Worm (Caenorhabditis elegans): Measurements from ENCODE around the gene C26B9.3.
A peak's percentile ranks its signal among the peaks of the same experiment; 100 is the strongest.

The C26B9.3 gene

DNA sequence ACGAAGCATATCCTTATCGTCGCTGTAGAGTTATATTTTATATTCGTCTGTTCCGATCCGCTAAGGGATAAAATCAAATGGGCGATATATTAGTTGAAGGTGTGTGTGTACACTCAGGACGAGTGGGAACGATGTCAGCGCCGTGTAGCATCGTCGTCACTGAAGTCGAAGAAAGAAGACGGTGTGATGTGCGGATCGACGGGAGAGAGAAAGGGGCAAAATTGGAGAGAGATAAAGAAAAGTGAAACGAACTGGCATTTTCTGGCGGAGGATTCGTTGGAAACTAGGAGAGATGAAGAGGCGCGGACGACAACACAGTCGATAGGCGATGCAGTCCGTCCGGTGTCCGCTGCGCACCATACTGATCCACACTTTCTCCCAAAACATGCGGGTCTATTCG, at the start of gene C26B9.3:
C26B9.3 (plus strand) TSS at position 343 of the 400 bp plus-strand sequence.
- TF ChIP-seq med-1 (GFP tag; optimal IDR thresholded peaks at IDR 0.05; ENCODE audit: insufficient read depth): no peak
- no peak for TF ChIP-seq ztf-23 (GFP tag; IDR thresholded peaks at IDR 0.05)
- no peak for TF ChIP-seq ztf-29 (GFP tag; IDR thresholded peaks at IDR 0.05)
- no peak for TF ChIP-seq tab-1 (GFP tag; IDR thresholded peaks at IDR 0.05)
- no peak for TF ChIP-seq cog-1 (tag; optimal IDR thresholded peaks at IDR 0.05)
- no peak for TF ChIP-seq T22C8.4 (GFP tag; IDR thresholded peaks at IDR 0.05)
- no peak for TF ChIP-seq klf-2 (GFP tag; conservative IDR thresholded peaks at IDR 0.05)
- TF ChIP-seq ref-1 (GFP tag; conservative IDR thresholded peaks at IDR 0.05): no peak
- TF ChIP-seq flt-1 (GFP tag; IDR thresholded peaks at IDR 0.05): no peak

DNA sequence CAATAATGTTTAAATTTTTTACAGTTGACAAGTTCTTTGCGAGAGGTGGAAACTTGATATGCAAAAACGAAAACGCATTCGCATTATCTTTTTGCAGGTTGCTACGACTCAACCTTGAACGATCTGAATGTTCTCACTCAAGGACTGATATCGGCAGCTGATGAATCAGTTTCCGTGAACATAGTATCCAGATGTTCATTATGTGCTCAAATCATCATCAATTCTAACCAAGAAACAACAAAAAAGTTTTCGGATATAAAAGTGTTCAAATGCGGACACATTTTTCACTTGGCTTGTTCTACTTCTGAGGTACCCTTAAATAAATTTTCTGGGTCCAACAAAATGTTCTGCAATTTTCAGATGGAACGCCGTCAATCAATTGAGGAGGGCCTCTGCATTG, 49.0 kb upstream of the C26B9.3 start:
- TF ChIP-seq T22C8.4 (GFP tag; IDR thresholded peaks at IDR 0.05) (no peak), flt-1 (GFP tag; IDR thresholded peaks at IDR 0.05) (no peak), ztf-23 (GFP tag; IDR thresholded peaks at IDR 0.05) (no peak), tab-1 (GFP tag; IDR thresholded peaks at IDR 0.05) (no peak)

DNA sequence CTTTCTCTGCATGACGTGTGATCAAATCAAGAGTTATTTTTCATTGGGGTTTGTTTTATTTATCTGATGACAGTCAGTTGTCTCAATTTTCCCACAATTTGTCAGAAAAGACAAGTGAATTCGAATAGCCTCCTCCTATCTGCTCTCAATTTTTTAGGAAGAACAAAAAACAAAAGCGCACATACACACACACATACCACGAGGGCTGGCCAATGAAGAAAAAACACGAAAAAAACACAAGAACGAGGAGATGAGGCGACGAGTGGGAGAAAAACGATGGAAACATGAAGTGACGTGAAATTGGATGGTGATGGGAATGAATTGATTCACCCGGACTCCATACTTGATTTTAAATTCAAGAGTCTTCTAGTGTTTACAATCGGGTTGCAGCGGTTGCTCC, 44.2 kb upstream of the C26B9.3 start:
- no peak for TF ChIP-seq ztf-29 (GFP tag; IDR thresholded peaks at IDR 0.05)
- TF ChIP-seq ref-1 (GFP tag; conservative IDR thresholded peaks at IDR 0.05): no peak
- no peak for TF ChIP-seq flt-1 (GFP tag; IDR thresholded peaks at IDR 0.05)
- no peak for TF ChIP-seq tab-1 (GFP tag; IDR thresholded peaks at IDR 0.05)
- TF ChIP-seq med-1 (GFP tag; optimal IDR thresholded peaks at IDR 0.05; ENCODE audit: insufficient read depth): no peak

DNA sequence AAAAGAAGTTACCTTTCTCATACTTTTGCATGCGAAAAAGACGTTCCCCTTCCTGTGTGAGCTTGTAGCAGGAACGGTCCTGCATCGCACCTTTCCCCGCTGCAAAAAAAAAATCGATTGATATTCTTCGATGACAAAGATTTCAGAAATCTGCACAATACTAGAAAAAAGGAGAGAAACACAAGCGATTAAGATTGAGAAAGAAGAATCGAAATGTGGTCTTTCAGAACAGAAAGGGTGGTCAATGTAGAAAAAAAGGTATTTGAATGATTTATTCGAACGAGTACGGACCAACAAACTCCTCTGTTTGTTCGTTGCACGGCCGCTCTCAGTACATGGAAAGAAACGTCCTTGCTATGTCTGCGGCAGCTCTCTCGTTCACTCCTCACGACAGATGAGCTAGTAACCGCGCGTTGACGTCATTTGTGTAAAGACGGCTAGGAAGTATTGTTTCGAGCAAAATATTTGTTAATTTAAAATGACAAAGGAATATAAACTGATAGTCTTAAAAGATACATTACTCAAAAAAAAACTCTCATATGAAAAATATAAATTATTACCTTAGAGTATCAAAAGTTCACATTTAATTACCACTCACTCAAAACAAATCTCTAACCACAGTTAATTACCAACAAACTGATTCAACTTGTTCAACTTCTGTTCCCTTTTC, 40.0 kb upstream of the C26B9.3 start, which contains the start of gene ift-81:
ift-81 (plus strand) TSS at position 620 of the 670 bp plus-strand sequence.
- TF ChIP-seq tab-1 (GFP tag; IDR thresholded peaks at IDR 0.05) (no peak), cog-1 (tag; optimal IDR thresholded peaks at IDR 0.05) (no peak), med-1 (GFP tag; optimal IDR thresholded peaks at IDR 0.05; ENCODE audit: insufficient read depth) (no peak), ztf-29 (GFP tag; IDR thresholded peaks at IDR 0.05) (no peak), ztf-23 (GFP tag; IDR thresholded peaks at IDR 0.05) (no peak), ref-1 (GFP tag; conservative IDR thresholded peaks at IDR 0.05) (no peak), T22C8.4 (GFP tag; IDR thresholded peaks at IDR 0.05) (no peak), flt-1 (GFP tag; IDR thresholded peaks at IDR 0.05) (no peak), klf-2 (GFP tag; conservative IDR thresholded peaks at IDR 0.05) (no peak)

DNA sequence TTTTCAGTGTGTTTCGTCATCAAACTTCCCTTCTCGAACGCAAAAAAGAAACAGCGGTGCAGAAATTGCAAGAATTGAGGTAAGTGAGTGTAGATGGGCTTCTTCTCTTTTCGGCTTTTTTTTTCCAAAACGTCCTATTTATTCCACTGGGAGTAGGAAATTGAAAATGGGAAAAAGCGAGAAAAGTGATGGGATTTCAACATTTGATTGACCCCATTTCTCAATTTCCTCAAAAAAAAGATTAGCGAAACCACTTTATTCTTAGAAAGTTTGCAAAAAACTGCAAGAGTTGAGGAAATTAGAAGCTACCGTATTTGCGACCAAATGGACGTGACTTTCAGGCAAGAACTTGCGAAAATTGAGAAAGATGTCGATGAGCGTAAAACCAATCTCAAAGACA, 34.6 kb upstream of the C26B9.3 start, which contains the start of gene ags-3:
ags-3 (minus strand) TSS at position 101 of the 400 bp plus-strand sequence.
- TF ChIP-seq ztf-23 (GFP tag; IDR thresholded peaks at IDR 0.05) (no peak), cog-1 (tag; optimal IDR thresholded peaks at IDR 0.05) (no peak), ztf-29 (GFP tag; IDR thresholded peaks at IDR 0.05) (no peak), tab-1 (GFP tag; IDR thresholded peaks at IDR 0.05) (no peak), T22C8.4 (GFP tag; IDR thresholded peaks at IDR 0.05) (no peak), med-1 (GFP tag; optimal IDR thresholded peaks at IDR 0.05; ENCODE audit: insufficient read depth) (no peak), ref-1 (GFP tag; conservative IDR thresholded peaks at IDR 0.05) (no peak), klf-2 (GFP tag; conservative IDR thresholded peaks at IDR 0.05) (no peak), flt-1 (GFP tag; IDR thresholded peaks at IDR 0.05) (no peak)

DNA sequence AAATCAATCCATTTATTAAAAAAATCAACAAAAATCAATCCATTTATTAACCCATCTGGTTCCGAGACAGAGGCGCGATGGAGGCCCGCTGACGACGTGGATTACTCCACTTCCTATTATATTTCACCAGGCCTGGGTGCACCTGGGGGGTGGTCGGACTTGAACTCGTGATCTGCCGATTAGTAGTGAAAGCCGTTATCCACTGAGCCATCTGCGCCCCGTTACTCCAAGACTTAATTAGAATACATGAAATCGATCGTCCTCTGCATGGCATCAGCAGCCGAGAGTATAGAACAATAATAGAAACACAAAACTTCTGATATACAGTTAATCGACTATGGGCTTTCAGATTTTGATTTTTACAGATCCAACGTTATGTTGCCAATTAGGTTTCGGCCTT, 28.5 kb upstream of the C26B9.3 start:
- TF ChIP-seq flt-1 (GFP tag; IDR thresholded peaks at IDR 0.05) (no peak), ztf-29 (GFP tag; IDR thresholded peaks at IDR 0.05) (peak; percentile 40; the same call in 1 of the 2 replicates)

DNA sequence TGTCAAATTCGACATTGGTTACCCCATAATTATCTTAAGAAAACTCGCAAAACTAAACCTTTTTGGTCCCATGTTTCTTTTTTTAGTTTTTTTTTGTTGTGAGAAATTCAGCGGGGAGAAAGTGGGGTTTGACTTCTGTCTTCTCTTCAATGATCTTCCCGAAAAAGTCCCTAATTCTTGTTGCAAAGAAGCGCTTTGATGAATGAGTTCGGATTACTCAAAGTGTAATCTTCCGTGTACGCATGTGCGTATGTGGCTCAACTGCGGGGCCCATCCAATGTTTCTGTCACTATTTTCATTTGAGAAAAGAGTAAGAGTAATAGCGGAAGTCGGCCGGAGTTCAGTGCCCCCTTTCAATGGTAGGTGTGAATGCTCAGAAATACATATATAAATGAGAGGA, 26.9 kb upstream of the C26B9.3 start:
- TF ChIP-seq cog-1 (tag; optimal IDR thresholded peaks at IDR 0.05) (no peak), ztf-29 (GFP tag; IDR thresholded peaks at IDR 0.05) (no peak), ztf-23 (GFP tag; IDR thresholded peaks at IDR 0.05) (no peak), med-1 (GFP tag; optimal IDR thresholded peaks at IDR 0.05; ENCODE audit: insufficient read depth) (no peak), klf-2 (GFP tag; conservative IDR thresholded peaks at IDR 0.05) (no peak), tab-1 (GFP tag; IDR thresholded peaks at IDR 0.05) (no peak), ref-1 (GFP tag; conservative IDR thresholded peaks at IDR 0.05) (no peak), T22C8.4 (GFP tag; IDR thresholded peaks at IDR 0.05) (no peak), flt-1 (GFP tag; IDR thresholded peaks at IDR 0.05) (no peak)

DNA sequence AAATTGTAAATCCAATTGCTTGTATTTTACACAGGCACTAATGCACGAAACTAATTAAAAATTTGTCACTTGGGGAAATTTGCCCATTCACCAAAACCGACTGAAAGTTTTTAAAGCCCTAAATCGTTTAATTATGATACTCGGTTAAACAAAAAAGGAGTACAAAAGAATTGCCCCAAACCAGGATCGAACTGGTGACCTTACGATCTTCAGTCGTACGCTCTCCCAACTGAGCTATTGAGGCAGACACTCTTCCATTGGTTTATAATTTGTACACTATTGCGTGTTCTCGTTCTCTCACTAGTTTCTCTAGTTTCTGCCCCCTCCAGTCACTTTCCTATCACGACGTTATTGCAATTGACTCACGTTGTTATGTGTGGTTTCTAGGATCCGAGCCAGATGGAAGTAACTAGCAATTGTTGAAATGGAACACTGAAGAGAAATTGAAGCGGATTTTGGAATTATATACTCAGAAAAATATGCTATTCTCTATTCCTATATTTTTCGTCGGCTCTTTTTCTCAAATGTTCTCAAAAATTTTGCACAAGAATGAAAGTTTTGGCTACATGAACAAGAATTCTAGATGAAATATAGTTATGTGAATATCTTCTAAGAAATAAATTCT, 18.8 kb upstream of the C26B9.3 start:
- TF ChIP-seq klf-2 (GFP tag; conservative IDR thresholded peaks at IDR 0.05) (peak; percentile 37; the same call in 1 of the 2 replicates), T22C8.4 (GFP tag; IDR thresholded peaks at IDR 0.05) (peak; percentile 75), ztf-29 (GFP tag; IDR thresholded peaks at IDR 0.05) (peak; percentile 72; the same call in 1 of the 2 replicates), tab-1 (GFP tag; IDR thresholded peaks at IDR 0.05) (peak; percentile 89), ref-1 (GFP tag; conservative IDR thresholded peaks at IDR 0.05) (peak; percentile 73), cog-1 (tag; optimal IDR thresholded peaks at IDR 0.05) (peak; percentile 24), med-1 (GFP tag; optimal IDR thresholded peaks at IDR 0.05; ENCODE audit: insufficient read depth) (peak; percentile 67), ztf-23 (GFP tag; IDR thresholded peaks at IDR 0.05) (peak; percentile 88), flt-1 (GFP tag; IDR thresholded peaks at IDR 0.05) (peak; percentile 94)

DNA sequence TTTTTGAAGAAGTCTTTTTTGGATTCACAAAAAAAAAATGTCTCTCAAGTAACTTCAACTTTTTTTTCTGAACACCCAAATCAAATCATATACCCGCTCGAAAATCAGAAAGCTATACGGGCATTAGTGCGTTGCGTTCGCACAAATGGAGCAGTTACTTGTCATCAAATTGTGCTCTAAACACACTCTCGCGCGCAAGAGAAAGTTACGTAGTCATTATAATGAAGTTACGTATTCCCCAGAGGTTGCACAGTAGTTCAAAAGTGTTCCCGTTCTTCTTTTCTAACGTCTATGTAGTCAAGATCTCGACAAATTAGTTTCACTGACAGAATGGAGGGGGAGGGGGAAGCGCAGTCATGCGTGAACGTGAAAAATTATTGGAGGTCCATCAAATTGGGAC, 16.5 kb upstream of the C26B9.3 start:
- TF ChIP-seq klf-2 (GFP tag; conservative IDR thresholded peaks at IDR 0.05): no peak
- no peak for TF ChIP-seq ztf-23 (GFP tag; IDR thresholded peaks at IDR 0.05)
- no peak for TF ChIP-seq flt-1 (GFP tag; IDR thresholded peaks at IDR 0.05)
- no peak for TF ChIP-seq tab-1 (GFP tag; IDR thresholded peaks at IDR 0.05)
- TF ChIP-seq T22C8.4 (GFP tag; IDR thresholded peaks at IDR 0.05): no peak
- TF ChIP-seq ref-1 (GFP tag; conservative IDR thresholded peaks at IDR 0.05): no peak
- TF ChIP-seq cog-1 (tag; optimal IDR thresholded peaks at IDR 0.05): no peak
- TF ChIP-seq ztf-29 (GFP tag; IDR thresholded peaks at IDR 0.05): no peak
- no peak for TF ChIP-seq med-1 (GFP tag; optimal IDR thresholded peaks at IDR 0.05; ENCODE audit: insufficient read depth)

DNA sequence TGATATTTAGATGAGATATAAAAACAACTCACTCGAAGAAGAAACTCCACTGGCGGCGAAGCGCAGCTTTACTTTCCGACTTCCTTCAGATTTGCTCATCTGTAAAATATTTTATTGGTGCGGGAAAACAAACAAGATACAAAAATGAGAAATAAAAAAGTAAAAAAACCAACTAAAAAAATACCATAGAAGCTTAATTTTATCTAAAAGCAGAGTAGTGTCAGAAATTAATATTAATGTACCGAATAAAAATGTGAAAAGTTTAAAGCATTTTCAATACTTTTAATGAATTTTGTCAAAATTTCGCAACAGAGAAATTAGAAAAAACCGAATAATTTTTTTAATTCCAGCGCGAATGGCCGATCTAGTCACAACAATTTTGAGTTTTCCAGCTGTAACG, 14.8 kb upstream of the C26B9.3 start, which contains the start of gene sto-2:
sto-2 (minus strand) TSS at position 101 of the 400 bp plus-strand sequence.
- TF ChIP-seq ref-1 (GFP tag; conservative IDR thresholded peaks at IDR 0.05) (no peak), tab-1 (GFP tag; IDR thresholded peaks at IDR 0.05) (no peak), ztf-29 (GFP tag; IDR thresholded peaks at IDR 0.05) (no peak), med-1 (GFP tag; optimal IDR thresholded peaks at IDR 0.05; ENCODE audit: insufficient read depth) (no peak), T22C8.4 (GFP tag; IDR thresholded peaks at IDR 0.05) (no peak), klf-2 (GFP tag; conservative IDR thresholded peaks at IDR 0.05) (no peak), cog-1 (tag; optimal IDR thresholded peaks at IDR 0.05) (no peak), ztf-23 (GFP tag; IDR thresholded peaks at IDR 0.05) (no peak), flt-1 (GFP tag; IDR thresholded peaks at IDR 0.05) (no peak)
